Worm (Caenorhabditis elegans) whole organism, mixed stage, embryonic: ENCODE data around the gene C18E9.7.

Source experiments
- elt-3 ChIP-seq: fragments of 150-350 bp; optimal IDR thresholded peaks from 2 replicates; lab custom pipeline; 2014; ENCODE audit warnings: missing biosample characterization, missing genetic modification characterization
- lin-13 ChIP-seq: fragments of 150-350 bp; optimal IDR thresholded peaks from 2 replicates; lab custom pipeline; 2014; ENCODE audit warnings: missing biosample characterization, missing genetic modification characterization
- mep-1 ChIP-seq: fragments of 150-350 bp; optimal IDR thresholded peaks from 2 replicates; lab custom pipeline; 2017; ENCODE audit warnings: missing biosample characterization, missing genetic modification reagents, missing genetic modification characterization, inconsistent platforms
- nhr-76 ChIP-seq: sonication (generic microtip); optimal IDR thresholded peaks from 2 replicates; lab custom pipeline; 2017; ENCODE audit warnings: missing biosample characterization, missing genetic modification characterization
- snpc-4 ChIP-seq: fragments of 150-350 bp; optimal IDR thresholded peaks from 2 replicates; lab custom pipeline; 2014; ENCODE audit warnings: missing biosample characterization, missing genetic modification characterization
- unc-62 ChIP-seq: fragments of 150-350 bp; optimal IDR thresholded peaks from 2 replicates; lab custom pipeline; 2014; ENCODE audit warnings: missing biosample characterization, missing genetic modification reagents, missing genetic modification characterization
- ztf-11 ChIP-seq: fragments of 150-350 bp; optimal IDR thresholded peaks from 2 replicates; lab custom pipeline; 2014; ENCODE audit warnings: missing biosample characterization, missing genetic modification characterization

DNA sequence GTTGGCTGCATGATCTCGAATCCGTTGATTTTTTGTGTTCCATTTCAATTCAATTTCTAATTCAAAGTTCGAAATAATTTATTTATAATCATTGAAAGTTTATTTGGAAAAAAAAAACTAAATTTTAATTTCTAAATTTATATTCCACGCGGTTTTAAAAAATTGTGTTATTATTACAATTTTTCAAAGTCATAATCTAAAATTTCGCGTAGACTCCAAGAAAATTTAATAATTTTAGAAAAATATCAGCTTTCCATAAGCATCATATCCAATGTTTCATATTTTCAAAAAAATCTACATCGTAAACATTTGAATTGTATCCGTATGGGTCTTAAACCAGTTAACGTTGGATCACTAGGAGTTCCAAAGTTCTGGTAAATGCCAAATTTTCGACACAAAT, 17.7 kb upstream of the C18E9.7 start, which contains the start of gene F44G4.5:
- TF ChIP-seq mep-1 (tag; lab: Kevin White, UChicago) (no peak), snpc-4 (tag; lab: Kevin White, UChicago) (no peak), unc-62 (GFP tag; lab: Kevin White, UChicago) (no peak), nhr-76 (tag; lab: Kevin White, UChicago) (no peak), ztf-11 (tag; lab: Kevin White, UChicago) (no peak), lin-13 (tag; lab: Kevin White, UChicago) (no peak), elt-3 (tag; lab: Kevin White, UChicago) (no peak)
